Fruit fly (Drosophila melanogaster) whole organism, embryonic: ENCODE data around the gene CG31776.

Experiments used
- Abd-B ChIP-seq: fragments of 200-800 bp; sonication (Bioruptor generic); optimal IDR thresholded peaks from 2 replicates; lab custom pipeline; 2018; ENCODE audit warnings: missing biosample characterization, mild to moderate bottlenecking, missing genetic modification characterization, moderate library complexity
- Awh ChIP-seq: fragments of 200-800 bp; sonication (Bioruptor generic); IDR thresholded peaks from 2 replicates; pipeline ENCODE4, ENCODE4 v1.3.6; 2022; ENCODE audit warnings: missing biosample characterization, missing genetic modification characterization
- CG11247 ChIP-seq: fragments of 200-800 bp; sonication (Bioruptor generic); IDR thresholded peaks from 2 replicates; pipeline ENCODE4 v1.3.6; 2022; ENCODE audit warnings: missing biosample characterization, missing genetic modification characterization
- CG11696 ChIP-seq: fragments of 200-800 bp; sonication (Bioruptor generic); IDR thresholded peaks from 2 replicates; pipeline ENCODE4 v1.3.6; 2022; ENCODE audit warnings: missing biosample characterization, missing genetic modification characterization
- CG12104 ChIP-seq: fragments of 200-800 bp; sonication (Bioruptor generic); optimal IDR thresholded peaks from 3 replicates; lab custom pipeline; 2016; ENCODE audit warnings: missing biosample characterization, missing genetic modification characterization
- CG1233 ChIP-seq: fragments of 200-800 bp; sonication (Bioruptor generic); optimal IDR thresholded peaks from 4 replicates; lab custom pipeline; 2018; ENCODE audit warnings: missing biosample characterization, mild to moderate bottlenecking, missing genetic modification characterization
- CG13296 ChIP-seq: fragments of 200-800 bp; sonication (Bioruptor generic); optimal IDR thresholded peaks from 3 replicates; lab custom pipeline; 2018; ENCODE audit warnings: missing biosample characterization, mild to moderate bottlenecking, missing genetic modification characterization
- CG15479 ChIP-seq: fragments of 200-800 bp; sonication (Bioruptor generic); optimal IDR thresholded peaks from 3 replicates; lab custom pipeline; 2019; ENCODE audit warnings: missing biosample characterization, mild to moderate bottlenecking, missing genetic modification characterization, moderate library complexity
- CG1602 ChIP-seq: fragments of 200-800 bp; sonication (Bioruptor generic); optimal IDR thresholded peaks from 3 replicates; lab custom pipeline; 2016; ENCODE audit warnings: missing biosample characterization, missing genetic modification characterization
- CG16813 ChIP-seq: fragments of 200-800 bp; sonication (Bioruptor generic); IDR thresholded peaks from 3 replicates; pipeline ENCODE4 v1.3.6; 2022; ENCODE audit warnings: missing biosample characterization, missing genetic modification characterization; ENCODE audit not compliant: partially characterized antibody
- CG17359 ChIP-seq: fragments of 200-800 bp; sonication (Bioruptor generic); optimal IDR thresholded peaks from 3 replicates; lab custom pipeline; 2018; ENCODE audit warnings: missing biosample characterization, mild to moderate bottlenecking, missing genetic modification characterization, moderate library complexity
- CG17361 ChIP-seq: fragments of 200-800 bp; sonication (Bioruptor generic); IDR thresholded peaks from 3 replicates; pipeline ENCODE4 v1.3.6; 2022; ENCODE audit warnings: missing biosample characterization, missing genetic modification characterization
- CG18599 ChIP-seq: fragments of 200-800 bp; sonication (Bioruptor generic); optimal IDR thresholded peaks from 3 replicates; lab custom pipeline; 2017; ENCODE audit warnings: missing biosample characterization, missing genetic modification characterization, mild to moderate bottlenecking, moderate library complexity, missing genetic modification reagents
- CG18619 ChIP-seq: fragments of 200-800 bp; sonication (Bioruptor generic); optimal IDR thresholded peaks from 3 replicates; lab custom pipeline; 2017; ENCODE audit warnings: missing biosample characterization, mild to moderate bottlenecking, missing genetic modification characterization
- CG2120 ChIP-seq: fragments of 200-800 bp; sonication (Bioruptor generic); optimal IDR thresholded peaks from 3 replicates; lab custom pipeline; 2016; ENCODE audit warnings: missing biosample characterization, missing genetic modification characterization
- CG2875 ChIP-seq: fragments of 200-800 bp; sonication (Bioruptor generic); optimal IDR thresholded peaks from 2 replicates; lab custom pipeline; 2017; ENCODE audit warnings: missing biosample characterization, mild to moderate bottlenecking, missing genetic modification characterization, missing genetic modification reagents
- CG31224 ChIP-seq: fragments of 200-800 bp; sonication (Bioruptor generic); IDR thresholded peaks from 2 replicates; pipeline ENCODE4 v1.3.6; 2022; ENCODE audit warnings: missing biosample characterization, missing genetic modification characterization
- CG33557 ChIP-seq: fragments of 200-800 bp; sonication (Bioruptor generic); optimal IDR thresholded peaks from 2 replicates; lab custom pipeline; 2019; ENCODE audit warnings: missing biosample characterization, mild to moderate bottlenecking, missing genetic modification characterization, moderate library complexity
- CG34224 ChIP-seq: fragments of 200-800 bp; sonication (Bioruptor generic); IDR thresholded peaks from 3 replicates; pipeline ENCODE4 v1.3.6; 2022; ENCODE audit warnings: missing biosample characterization, missing genetic modification characterization; ENCODE audit not compliant: partially characterized antibody
- CG4404 ChIP-seq: fragments of 200-800 bp; sonication (Bioruptor generic); IDR thresholded peaks from 2 replicates; pipeline ENCODE4 v1.3.6; 2022; ENCODE audit warnings: missing biosample characterization, missing genetic modification characterization
- CG9797 ChIP-seq: fragments of 200-800 bp; sonication (Bioruptor generic); optimal IDR thresholded peaks from 3 replicates; lab custom pipeline; 2018; ENCODE audit warnings: missing biosample characterization, mild to moderate bottlenecking, missing genetic modification characterization
- CrebB ChIP-seq: fragments of 200-800 bp; sonication (Bioruptor generic); optimal IDR thresholded peaks from 3 replicates; lab custom pipeline; 2018; ENCODE audit warnings: missing biosample characterization, mild to moderate bottlenecking, missing genetic modification characterization
- Deaf1 ChIP-seq: fragments of 200-800 bp; optimal IDR thresholded peaks from 3 replicates; lab custom pipeline; 2019; ENCODE audit warnings: missing biosample characterization, mild to moderate bottlenecking, missing genetic modification characterization, moderate library complexity
- Dek ChIP-seq: fragments of 200-800 bp; sonication (Bioruptor generic); optimal IDR thresholded peaks from 3 replicates; lab custom pipeline; 2019; ENCODE audit warnings: missing biosample characterization, mild to moderate bottlenecking, missing genetic modification characterization, moderate library complexity
- Eip74EF ChIP-seq, 2 experiments: fragments of 200-800 bp in 1 of 2; fragments of >200 bp in 1 of 2; sonication (Bioruptor generic) in 1 of 2; optimal IDR thresholded peaks; 2 replicates each; lab custom pipeline; 2017 to 2019; ENCODE audit warnings: missing biosample characterization in 2 of 2, missing genetic modification characterization in 2 of 2, mild to moderate bottlenecking in 1 of 2, moderate library complexity in 1 of 2
- Ets97D ChIP-seq: fragments of 200-800 bp; sonication (Bioruptor generic); optimal IDR thresholded peaks from 3 replicates; lab custom pipeline; 2016; ENCODE audit warnings: missing biosample characterization, missing genetic modification characterization
- HLH3B ChIP-seq: fragments of 200-800 bp; sonication (Bioruptor generic); IDR thresholded peaks from 2 replicates; pipeline ENCODE4 v1.3.6; 2022; ENCODE audit warnings: missing biosample characterization, missing genetic modification characterization
- Lhr ChIP-seq: fragments of 200-800 bp; sonication (Bioruptor generic); optimal IDR thresholded peaks from 3 replicates; lab custom pipeline; 2017; ENCODE audit warnings: mild to moderate bottlenecking, missing biosample characterization, missing genetic modification reagents, missing genetic modification characterization
- MESR4 ChIP-seq: fragments of 200-800 bp; sonication (Bioruptor generic); optimal IDR thresholded peaks from 2 replicates; lab custom pipeline; 2018; ENCODE audit warnings: missing biosample characterization, mild to moderate bottlenecking, missing genetic modification characterization, moderate library complexity
- Mes4 ChIP-seq: fragments of 200-800 bp; sonication (Bioruptor generic); optimal IDR thresholded peaks from 2 replicates; lab custom pipeline; 2016; ENCODE audit warnings: missing biosample characterization, missing genetic modification characterization
- NfI ChIP-seq: fragments of 200-800 bp; sonication (Bioruptor generic); optimal IDR thresholded peaks from 3 replicates; lab custom pipeline; 2018; ENCODE audit warnings: missing biosample characterization, mild to moderate bottlenecking, missing genetic modification characterization, moderate library complexity
- Rx ChIP-seq: fragments of 200-800 bp; sonication (Bioruptor generic); IDR thresholded peaks from 2 replicates; pipeline ENCODE4 v1.3.6; 2022; ENCODE audit warnings: missing biosample characterization, missing genetic modification characterization
- Ssrp ChIP-seq: fragments of 200-800 bp; sonication (Bioruptor generic); optimal IDR thresholded peaks from 2 replicates; lab custom pipeline; 2018; ENCODE audit warnings: missing biosample characterization, mild to moderate bottlenecking, missing genetic modification characterization, moderate library complexity
- Xrp1 ChIP-seq: fragments of 200-800 bp; sonication (Bioruptor generic); IDR thresholded peaks from 2 replicates; pipeline ENCODE4 v1.3.6; 2022; ENCODE audit warnings: missing biosample characterization, missing genetic modification characterization
- YL-1 ChIP-seq: fragments of 200-800 bp; sonication (Bioruptor generic); optimal IDR thresholded peaks from 3 replicates; lab custom pipeline; 2017; ENCODE audit warnings: missing biosample characterization, mild to moderate bottlenecking, missing genetic modification characterization
- az2 ChIP-seq: fragments of 200-800 bp; sonication (Bioruptor generic); optimal IDR thresholded peaks from 3 replicates; lab custom pipeline; 2016; ENCODE audit warnings: missing biosample characterization, missing genetic modification characterization
- bsh ChIP-seq, 2 experiments: fragments of 200-800 bp; sonication (Bioruptor generic); optimal IDR thresholded peaks; 2 replicates each; lab custom pipeline; 2017 to 2018; ENCODE audit warnings: mild to moderate bottlenecking in 2 of 2, missing biosample characterization in 2 of 2, missing genetic modification characterization in 2 of 2, moderate library complexity in 1 of 2
- btn ChIP-seq: fragments of 200-800 bp; sonication (Bioruptor generic); optimal IDR thresholded peaks from 2 replicates; lab custom pipeline; 2016; ENCODE audit warnings: missing biosample characterization, missing genetic modification characterization
- disco-r ChIP-seq: fragments of 200-800 bp; sonication (Bioruptor generic); optimal IDR thresholded peaks from 2 replicates; lab custom pipeline; 2016; ENCODE audit warnings: missing biosample characterization, missing genetic modification characterization
- h ChIP-seq: fragments of >200 bp; optimal IDR thresholded peaks from 2 replicates; lab custom pipeline; 2017
- knrl ChIP-seq: fragments of 200-800 bp; sonication (Bioruptor generic); IDR thresholded peaks from 3 replicates; pipeline ENCODE4 v1.3.6; 2022; ENCODE audit warnings: missing biosample characterization, missing genetic modification characterization; ENCODE audit not compliant: partially characterized antibody
- otp ChIP-seq: fragments of 200-800 bp; sonication (Bioruptor generic); IDR thresholded peaks from 3 replicates; pipeline ENCODE4, ENCODE4 v1.3.6; 2022; ENCODE audit warnings: missing biosample characterization, missing genetic modification characterization
- pum ChIP-seq: fragments of 200-800 bp; sonication (Bioruptor generic); optimal IDR thresholded peaks from 2 replicates; lab custom pipeline; 2016; ENCODE audit warnings: missing biosample characterization, missing genetic modification characterization
- run ChIP-seq: fragments of 200-800 bp; sonication (Bioruptor generic); optimal IDR thresholded peaks from 3 replicates; lab custom pipeline; 2018; ENCODE audit warnings: missing biosample characterization, mild to moderate bottlenecking, missing genetic modification characterization
- slou ChIP-seq: fragments of 200-800 bp; sonication (Bioruptor generic); optimal IDR thresholded peaks from 3 replicates; lab custom pipeline; 2016; ENCODE audit warnings: missing biosample characterization, missing genetic modification characterization
- so ChIP-seq: fragments of 200-800 bp; sonication (Bioruptor generic); IDR thresholded peaks from 3 replicates; pipeline ENCODE4 v1.3.6; 2022; ENCODE audit warnings: missing biosample characterization, missing genetic modification characterization
- tio ChIP-seq: fragments of 200-800 bp; sonication (Bioruptor generic); optimal IDR thresholded peaks from 2 replicates; lab custom pipeline; 2017; ENCODE audit warnings: missing biosample characterization, missing genetic modification characterization, inconsistent platforms
- toy ChIP-seq: fragments of 200-800 bp; sonication (Bioruptor generic); IDR thresholded peaks from 2 replicates; pipeline ENCODE4 v1.3.6; 2022; ENCODE audit warnings: missing biosample characterization, missing genetic modification characterization

The CG31776 gene

DNA sequence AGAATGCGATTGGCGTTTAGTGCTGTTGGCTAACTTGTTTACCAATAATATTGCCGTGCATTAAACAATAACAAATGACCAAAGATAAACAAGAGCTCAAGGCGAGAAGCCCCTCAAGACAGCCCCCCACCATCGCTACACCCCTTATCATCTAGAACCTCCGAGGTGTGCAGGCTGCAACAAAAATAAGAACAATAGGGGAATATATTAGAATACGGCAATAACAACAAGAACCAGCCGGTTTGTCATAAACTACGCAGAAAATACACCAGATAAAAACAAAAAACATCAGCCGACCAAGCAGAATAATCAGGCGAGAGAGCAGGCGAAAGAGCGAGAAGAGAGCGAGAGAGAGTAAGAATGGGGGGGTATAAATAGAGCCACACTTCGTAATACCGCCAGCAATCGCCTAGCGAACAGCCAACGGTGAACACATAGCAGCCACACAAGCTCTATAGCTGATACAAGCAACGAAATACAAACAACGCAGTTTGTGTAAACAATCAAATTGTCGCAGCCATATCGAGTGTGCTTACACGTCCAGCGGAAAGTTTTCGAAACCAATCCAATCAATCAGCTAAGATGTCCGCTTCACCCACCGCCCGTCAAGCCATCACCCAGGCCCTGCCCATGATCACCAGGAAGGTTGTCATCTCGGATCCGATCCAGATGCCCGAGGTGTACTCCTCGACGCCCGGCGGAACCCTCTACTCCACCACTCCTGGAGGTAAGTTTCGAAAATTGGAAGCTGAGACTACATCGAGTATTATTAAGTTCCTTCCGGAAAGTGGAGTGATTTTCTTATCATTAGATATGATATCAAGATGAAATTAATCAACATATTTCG lies 8.3 kb downstream of the CG31776 start, which contains the start of gene Thor (continued):
- TF ChIP-seq Xrp1 (peak; percentile 57), Rx (0 out of 2 replicates have a peak, but pooled peaks have one; percentile 30), CG2875 (peak; percentile 66), Lhr (GFP tag; lab: Kevin White, UChicago) (peak; percentile 12), CG31224 (GFP tag; lab: Robert Waterston, UW) (peak; percentile 55; the same call in 1 of the 2 replicates), Mes4 (GFP tag; lab: Kevin White, UChicago) (peak; percentile 52), toy (GFP tag; lab: Robert Waterston, UW) (peak; percentile 61; the same call in 1 of the 2 replicates), CG12104 (peak; percentile 7), CG9797 (GFP tag; lab: Kevin White, UChicago) (no peak), MESR4 (GFP tag; lab: Kevin White, UChicago) (peak; percentile 41), CG11696 (GFP tag; lab: Robert Waterston, UW) (peak; percentile 53; the same call in 1 of the 2 replicates), HLH3B (peak; percentile 66; the same call in 1 of the 2 replicates), slou (GFP tag; lab: Kevin White, UChicago) (peak; percentile 14), CG11247 (GFP tag; lab: Robert Waterston, UW) (peak; percentile 79), CG2120 (GFP tag; lab: Kevin White, UChicago) (peak; percentile 63), CG1233 (peak; percentile 70), CG15479 (GFP tag; lab: Kevin White, UChicago) (no peak), Eip74EF (GFP tag; optimal IDR thresholded peaks at IDR 0.05; lab: Kevin White, UChicago) (peak in 1 of 2 experiments; percentile 45), Ets97D (no peak), pum (no peak), h (no peak), Abd-B (no peak), tio (no peak), Awh (GFP tag; lab: Robert Waterston, UW) (peak; percentile 87), CrebB (tag; lab: Kevin White, UChicago) (peak; percentile 87), CG16813 (no peak), so (GFP tag; lab: Robert Waterston, UW) (peak; percentile 78; the same call in 2 of the 3 replicates), NfI (GFP tag; lab: Kevin White, UChicago) (peak; percentile 60), CG4404 (GFP tag; lab: Robert Waterston, UW) (no peak), Ssrp (tag; lab: Kevin White, UChicago) (no peak), otp (GFP tag; lab: Robert Waterston, UW) (peak; percentile 89), CG17361 (GFP tag; lab: Robert Waterston, UW) (0 out of 3 replicates have a peak, but pooled peaks have one; percentile 24), Deaf1 (tag; lab: Kevin White, UChicago) (peak; percentile 89), CG33557 (GFP tag; lab: Kevin White, UChicago) (peak; percentile 75), knrl (peak; percentile 26; the same call in 1 of the 3 replicates), CG1602 (peak; percentile 7), CG18599 (GFP tag; lab: Kevin White, UChicago) (peak; percentile 85), disco-r (GFP tag; lab: Kevin White, UChicago) (peak; percentile 58), run (tag; lab: Kevin White, UChicago) (no peak), CG18619 (GFP tag; lab: Kevin White, UChicago) (peak; percentile 67), az2 (GFP tag; lab: Kevin White, UChicago) (peak; percentile 19), CG13296 (peak; percentile 49), CG34224 (GFP tag; lab: Robert Waterston, UW) (peak; percentile 61; the same call in 2 of the 3 replicates), CG17359 (tag; lab: Kevin White, UChicago) (peak; percentile 69), YL-1 (GFP tag; lab: Kevin White, UChicago) (peak; percentile 76), Dek (tag; lab: Kevin White, UChicago) (peak; percentile 25), btn (peak; percentile 76), bsh (GFP tag; optimal IDR thresholded peaks at IDR 0.05; lab: Kevin White, UChicago) (peak; percentile 45 to 46)
